Fruit fly (Drosophila melanogaster): ENCODE results near the gene CG12693.

The CG12693 gene

DNA sequence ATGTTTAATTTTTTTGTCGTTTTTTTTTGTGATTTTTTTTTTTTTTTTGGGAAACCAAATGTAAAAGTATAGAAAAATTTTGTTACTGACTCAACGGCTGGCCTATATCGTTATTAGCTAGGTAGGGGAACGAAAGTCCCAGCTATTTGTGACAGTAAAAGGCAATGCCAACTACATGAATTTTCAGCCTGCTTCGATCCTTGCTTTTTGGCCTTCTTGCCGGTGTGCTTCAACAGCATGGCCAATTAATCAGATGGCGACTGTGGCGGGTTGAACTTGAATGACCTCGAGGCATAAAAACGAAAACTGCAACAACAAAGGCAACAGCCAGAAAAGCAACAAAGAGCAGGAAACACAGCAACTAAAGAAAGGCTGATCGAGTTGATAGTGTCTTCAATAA is 51.4 kb downstream of the CG12693 start, which contains the start of gene CG15578:
CG15578 (minus strand) TSS at position 101 of the 400 bp plus-strand sequence.
- TF ChIP-seq CG34367 (tag; optimal IDR thresholded peaks at IDR 0.05): no peak
- no peak for TF ChIP-seq Ets98B (GFP tag; IDR thresholded peaks at IDR 0.05)
- no peak for TF ChIP-seq CG13204 (GFP tag; optimal IDR thresholded peaks at IDR 0.05)
- TF ChIP-seq CG8159 (tag; optimal IDR thresholded peaks at IDR 0.05): no peak
- TF ChIP-seq CG15710 (tag; optimal IDR thresholded peaks at IDR 0.05): no peak
- TF ChIP-seq Snoo (tag; optimal IDR thresholded peaks at IDR 0.05): no peak
- TF ChIP-seq CG17806 (tag; optimal IDR thresholded peaks at IDR 0.05): no peak
- no peak for TF ChIP-seq Pif1B (GFP tag; optimal IDR thresholded peaks at IDR 0.05)
- no peak for TF ChIP-seq CG8301 (tag; optimal IDR thresholded peaks at IDR 0.05)
- no peak for TF ChIP-seq CG12605 (GFP tag; IDR thresholded peaks at IDR 0.05)
- no peak for TF ChIP-seq fd96Ca (GFP tag; IDR thresholded peaks at IDR 0.05)
- no peak for TF ChIP-seq CG9948 (tag; optimal IDR thresholded peaks at IDR 0.05)
- TF ChIP-seq CG32121 (GFP tag; IDR thresholded peaks at IDR 0.05): no peak
- TF ChIP-seq Pif1A (GFP tag; optimal IDR thresholded peaks at IDR 0.05): no peak
- no peak for TF ChIP-seq rn (GFP tag; IDR thresholded peaks at IDR 0.05)
